Worm (Caenorhabditis elegans) whole organism, dauer: ENCODE measurements around the gene sqv-8.

Experiments
- unc-62 ChIP-seq: sonication (generic microtip); optimal IDR thresholded peaks from 2 replicates; lab custom pipeline; 2017; ENCODE audit warnings: missing biosample characterization, missing genetic modification reagents, missing genetic modification characterization

sqv-8 gene

ce11 chrII:9646928-9647838 lies at the start of gene sqv-8:
Gene sqv-8 (plus strand): TSS chrII:9646978.
- TF ChIP-seq unc-62 (GFP tag; lab: Kevin White, UChicago): no peak

- no peak for TF ChIP-seq unc-62 (GFP tag; lab: Kevin White, UChicago)
Measured at ce11 chrII:9597516-9598047, 49.2 kb upstream of the sqv-8 start, which contains the start of gene mrpl-53. Gene mrpl-53 (plus strand): TSS chrII:9597622.

ce11 chrII:9600022-9600722 lies 46.6 kb upstream of the sqv-8 start:
- TF ChIP-seq unc-62 (GFP tag; lab: Kevin White, UChicago): no peak

ce11 chrII:9601069-9601468 lies 45.7 kb upstream of the sqv-8 start:
- no peak for TF ChIP-seq unc-62 (GFP tag; lab: Kevin White, UChicago)

ce11 chrII:9601679-9602078 lies 45.1 kb upstream of the sqv-8 start:
- no peak for TF ChIP-seq unc-62 (GFP tag; lab: Kevin White, UChicago)

- no peak for TF ChIP-seq unc-62 (GFP tag; lab: Kevin White, UChicago)
Measured at ce11 chrII:9602566-9602965, 44.2 kb upstream of the sqv-8 start.

- TF ChIP-seq unc-62 (GFP tag; lab: Kevin White, UChicago): no peak
Measured at ce11 chrII:9603419-9603818, 43.4 kb upstream of the sqv-8 start.

- no peak for TF ChIP-seq unc-62 (GFP tag; lab: Kevin White, UChicago)
Measured at ce11 chrII:9604063-9604462, 42.7 kb upstream of the sqv-8 start.

ce11 chrII:9604685-9605084 lies 42.1 kb upstream of the sqv-8 start:
- no peak for TF ChIP-seq unc-62 (GFP tag; lab: Kevin White, UChicago)

ce11 chrII:9605336-9605735 lies 41.4 kb upstream of the sqv-8 start, which contains the start of gene nhr-19:
Gene nhr-19 (minus strand): TSS chrII:9605526.
- no peak for TF ChIP-seq unc-62 (GFP tag; lab: Kevin White, UChicago)

- TF ChIP-seq unc-62 (GFP tag; lab: Kevin White, UChicago): no peak
Measured at ce11 chrII:9605954-9606353, 40.8 kb upstream of the sqv-8 start.

ce11 chrII:9606485-9607036 lies 40.2 kb upstream of the sqv-8 start:
- TF ChIP-seq unc-62 (GFP tag; lab: Kevin White, UChicago): no peak

ce11 chrII:9607137-9607536 lies 39.6 kb upstream of the sqv-8 start:
- no peak for TF ChIP-seq unc-62 (GFP tag; lab: Kevin White, UChicago)

ce11 chrII:9609296-9609695 lies 37.5 kb upstream of the sqv-8 start, which contains the start of gene pap-2:
Gene pap-2 (minus strand): TSS chrII:9609396.
- no peak for TF ChIP-seq unc-62 (GFP tag; lab: Kevin White, UChicago)

- no peak for TF ChIP-seq unc-62 (GFP tag; lab: Kevin White, UChicago)
Measured at ce11 chrII:9611347-9611923, 35.3 kb upstream of the sqv-8 start, which contains the start of the genes T15H9.5 and T15H9.4. Gene T15H9.5 (minus strand): TSS chrII:9611447. Gene T15H9.4 (plus strand): TSS chrII:9611873.
